Fruit fly (Drosophila melanogaster) whole organism, prepupa: ENCODE data around the gene CG11696.

Experiments
- CG34406 ChIP-seq: fragments of 200-800 bp; sonication (Bioruptor generic); optimal IDR thresholded peaks from 3 replicates; lab custom pipeline; 2016; ENCODE audit warnings: missing biosample characterization, missing genetic modification characterization
- vri ChIP-seq: fragments of 200-800 bp; sonication (Bioruptor generic); optimal IDR thresholded peaks from 3 replicates; lab custom pipeline; 2016; ENCODE audit warnings: missing biosample characterization, mild to moderate bottlenecking, missing genetic modification characterization

- TF ChIP-seq vri (GFP tag; lab: Kevin White, UChicago) (no peak), CG34406 (no peak)
Observed at dm6 chrX:11578841-11579240, 5.3 kb downstream of the CG11696 start.
